Worm (Caenorhabditis elegans) whole organism, L1 larva: ENCODE measurements around the gene Y73B6BL.31.

ENCODE experiments used
- C04F5.9 ChIP-seq: sonication (generic microtip); optimal IDR thresholded peaks from 2 replicates; lab custom pipeline; 2016; ENCODE audit warnings: missing genetic modification characterization, missing compliant biosample characterization
- C16A3.4 ChIP-seq: fragments of 150-350 bp; optimal IDR thresholded peaks from 2 replicates; lab custom pipeline; 2014; ENCODE audit warnings: missing biosample characterization, missing genetic modification characterization
- aly-2 ChIP-seq: fragments of 150-350 bp; optimal IDR thresholded peaks from 2 replicates; lab custom pipeline; 2014; ENCODE audit warnings: missing biosample characterization, missing genetic modification characterization
- ceh-63 ChIP-seq: fragments of 200-800 bp; sonication (Bioruptor generic); optimal IDR thresholded peaks from 2 replicates; lab custom pipeline; 2018; ENCODE audit warnings: mild to moderate bottlenecking, missing genetic modification characterization, missing compliant biosample characterization
- ceh-88 ChIP-seq: fragments of 200-800 bp; sonication (Bioruptor generic); IDR thresholded peaks from 2 replicates; pipeline ENCODE4 v1.3.6; 2022; ENCODE audit warnings: missing genetic modification characterization, missing compliant biosample characterization
- ceh-90 ChIP-seq: sonication (generic microtip); optimal IDR thresholded peaks from 2 replicates; lab custom pipeline; 2016; ENCODE audit warnings: missing genetic modification characterization, missing compliant biosample characterization
- ces-1 ChIP-seq: fragments of 150-350 bp; optimal IDR thresholded peaks from 2 replicates; lab custom pipeline; 2014; ENCODE audit warnings: missing biosample characterization, missing genetic modification reagents, missing genetic modification characterization
- dsc-1 ChIP-seq: sonication (generic microtip); optimal IDR thresholded peaks from 2 replicates; lab custom pipeline; 2016; ENCODE audit warnings: mild to moderate bottlenecking, missing genetic modification characterization, missing compliant biosample characterization
- efl-1 ChIP-seq, 4 experiments: fragments of 150-350 bp; optimal IDR thresholded peaks in 3 of 4; peaks in 1 of 4; 1 replicate in 1 of 4; 2 replicates in 3 of 4; lab custom pipeline; 2014; ENCODE audit warnings: missing biosample characterization in 2 of 4, missing genetic modification characterization in 2 of 4, missing genetic modification reagents in 2 of 4
- efl-3 ChIP-seq: fragments of 200-800 bp; sonication (Bioruptor generic); optimal IDR thresholded peaks from 2 replicates; lab custom pipeline; 2018; ENCODE audit warnings: mild to moderate bottlenecking, missing genetic modification characterization, missing compliant biosample characterization
- egl-13 ChIP-seq: sonication (generic microtip); optimal IDR thresholded peaks from 2 replicates; lab custom pipeline; 2016; ENCODE audit warnings: missing genotype, missing genetic modification reagents, missing genetic modification characterization, missing compliant biosample characterization
- fkh-10 ChIP-seq: sonication (generic microtip); optimal IDR thresholded peaks from 2 replicates; lab custom pipeline; 2017; ENCODE audit warnings: missing biosample characterization, missing genetic modification reagents, missing genetic modification characterization
- hlh-17 ChIP-seq: fragments of 200-800 bp; sonication (Bioruptor generic); optimal IDR thresholded peaks from 2 replicates; lab custom pipeline; 2018; ENCODE audit warnings: missing genetic modification characterization, mild to moderate bottlenecking, missing compliant biosample characterization, moderate library complexity, borderline replicate concordance
- irx-1 ChIP-seq: sonication (generic microtip); optimal IDR thresholded peaks from 2 replicates; lab custom pipeline; 2016; ENCODE audit warnings: missing genetic modification characterization, missing compliant biosample characterization
- isw-1 ChIP-seq: fragments of 200-800 bp; sonication (Bioruptor generic); IDR thresholded peaks from 2 replicates; pipeline ENCODE4 v1.3.6; 2022; ENCODE audit warnings: missing genetic modification characterization, missing compliant biosample characterization
- jun-1 ChIP-seq: fragments of 150-350 bp; optimal IDR thresholded peaks from 2 replicates; lab custom pipeline; 2014; ENCODE audit warnings: missing biosample characterization, missing genetic modification reagents, missing genetic modification characterization
- lin-14 ChIP-seq: fragments of 200-800 bp; sonication (Bioruptor generic); optimal IDR thresholded peaks from 2 replicates; lab custom pipeline; 2018; ENCODE audit warnings: mild to moderate bottlenecking, missing genetic modification characterization, moderate library complexity, missing compliant biosample characterization
- mab-9 ChIP-seq: fragments of 200-800 bp; sonication (Bioruptor generic); IDR thresholded peaks from 2 replicates; pipeline ENCODE4 v1.3.6; 2022; ENCODE audit warnings: missing genetic modification reagents, missing genetic modification characterization, missing compliant biosample characterization
- mdl-1 ChIP-seq, 2 experiments: fragments of 150-350 bp; optimal IDR thresholded peaks; 2 replicates each; lab custom pipeline; 2014 to 2017; ENCODE audit warnings: missing biosample characterization in 2 of 2, missing genetic modification characterization in 2 of 2, inconsistent platforms in 1 of 2
- mef-2 ChIP-seq: fragments of 150-350 bp; optimal IDR thresholded peaks from 2 replicates; lab custom pipeline; 2014; ENCODE audit warnings: missing biosample characterization, missing genetic modification characterization
- nhr-12 ChIP-seq: sonication (generic microtip); optimal IDR thresholded peaks from 2 replicates; lab custom pipeline; 2017; ENCODE audit warnings: missing biosample characterization, missing genetic modification characterization
- nhr-19 ChIP-seq: fragments of 200-800 bp; sonication (Bioruptor generic); conservative IDR thresholded peaks from 2 replicates; pipeline ENCODE4 v1.3.6; 2022; ENCODE audit warnings: missing genetic modification characterization, missing compliant biosample characterization
- nhr-237 ChIP-seq: fragments of 150-350 bp; optimal IDR thresholded peaks from 2 replicates; lab custom pipeline; 2014; ENCODE audit warnings: missing biosample characterization, missing genetic modification characterization
- nhr-28 ChIP-seq: fragments of 150-350 bp; optimal IDR thresholded peaks from 2 replicates; lab custom pipeline; 2014; ENCODE audit warnings: missing biosample characterization, missing genetic modification characterization
- nhr-47 ChIP-seq: sonication (generic microtip); optimal IDR thresholded peaks from 2 replicates; lab custom pipeline; 2016; ENCODE audit warnings: mild to moderate bottlenecking, missing genetic modification characterization, moderate library complexity, missing compliant biosample characterization
- nhr-71 ChIP-seq: sonication (generic microtip); optimal IDR thresholded peaks from 2 replicates; lab custom pipeline; 2016; ENCODE audit warnings: mild to moderate bottlenecking, missing genetic modification characterization, moderate library complexity, missing compliant biosample characterization
- nhr-76 ChIP-seq: sonication (generic microtip); optimal IDR thresholded peaks from 2 replicates; lab custom pipeline; 2017; ENCODE audit warnings: missing biosample characterization, missing genetic modification characterization
- nhr-77 ChIP-seq: fragments of 150-350 bp; optimal IDR thresholded peaks from 2 replicates; lab custom pipeline; 2014; ENCODE audit warnings: missing biosample characterization, missing genetic modification characterization
- nhr-84 ChIP-seq: sonication (generic microtip); optimal IDR thresholded peaks from 2 replicates; lab custom pipeline; 2017; ENCODE audit warnings: missing biosample characterization, missing genetic modification characterization
- nhr-85 ChIP-seq: sonication (generic microtip); peaks from one replicate; lab custom pipeline; 2016; ENCODE audit warnings: missing genetic modification characterization, inconsistent platforms, missing compliant biosample characterization
- nhr-90 ChIP-seq: sonication (generic microtip); optimal IDR thresholded peaks from 2 replicates; lab custom pipeline; 2016; ENCODE audit warnings: mild to moderate bottlenecking, missing genetic modification characterization, missing compliant biosample characterization; ENCODE audit not compliant: poor library complexity
- pag-3 ChIP-seq: sonication (generic microtip); optimal IDR thresholded peaks from 2 replicates; lab custom pipeline; 2017; ENCODE audit warnings: missing genetic modification characterization, mild to moderate bottlenecking, missing compliant biosample characterization, antibody characterized with exemption, borderline replicate concordance; ENCODE audit not compliant: insufficient read depth
- rnt-1 ChIP-seq: sonication (generic microtip); optimal IDR thresholded peaks from 2 replicates; lab custom pipeline; 2016; ENCODE audit warnings: mild to moderate bottlenecking, missing genetic modification characterization, moderate library complexity, missing compliant biosample characterization
- skn-1 ChIP-seq: fragments of 150-350 bp; optimal IDR thresholded peaks from 2 replicates; lab custom pipeline; 2014; ENCODE audit warnings: missing biosample characterization, missing genetic modification characterization
- sox-4 ChIP-seq: sonication (generic microtip); optimal IDR thresholded peaks from 2 replicates; lab custom pipeline; 2016; ENCODE audit warnings: missing genetic modification characterization, missing compliant biosample characterization
- sptf-1 ChIP-seq: fragments of 150-350 bp; optimal IDR thresholded peaks from 2 replicates; lab custom pipeline; 2014; ENCODE audit warnings: missing biosample characterization, missing genetic modification characterization
- sup-37 ChIP-seq: fragments of 200-800 bp; sonication (Bioruptor generic); optimal IDR thresholded peaks from 2 replicates; lab custom pipeline; 2018; ENCODE audit warnings: mild to moderate bottlenecking, missing genetic modification characterization, missing compliant biosample characterization
- unc-30 ChIP-seq: sonication (generic microtip); optimal IDR thresholded peaks from 2 replicates; lab custom pipeline; 2017; ENCODE audit warnings: missing biosample characterization, missing genetic modification characterization
- unc-62 ChIP-seq: fragments of 150-350 bp; optimal IDR thresholded peaks from 2 replicates; lab custom pipeline; 2014; ENCODE audit warnings: missing biosample characterization, missing genetic modification reagents, missing genetic modification characterization
- unc-86 ChIP-seq: sonication (generic microtip); optimal IDR thresholded peaks from 2 replicates; lab custom pipeline; 2016; ENCODE audit warnings: missing genetic modification characterization, missing compliant biosample characterization
- unc-98 ChIP-seq: fragments of 200-800 bp; sonication (Bioruptor generic); IDR thresholded peaks from 2 replicates; pipeline ENCODE4 v1.3.6; 2022; ENCODE audit warnings: missing genetic modification characterization, missing compliant biosample characterization
- vab-15 ChIP-seq: sonication (generic microtip); optimal IDR thresholded peaks from 2 replicates; lab custom pipeline; 2017; ENCODE audit warnings: missing genotype, mild to moderate bottlenecking, missing genetic modification characterization, missing compliant biosample characterization
- xbp-1 ChIP-seq: sonication (generic microtip); optimal IDR thresholded peaks from 2 replicates; lab custom pipeline; 2016; ENCODE audit warnings: missing genetic modification characterization, missing compliant biosample characterization
- zag-1 ChIP-seq: fragments of 150-350 bp; optimal IDR thresholded peaks from 2 replicates; lab custom pipeline; 2014; ENCODE audit warnings: missing biosample characterization, missing genetic modification characterization

Y73B6BL.31 gene

DNA sequence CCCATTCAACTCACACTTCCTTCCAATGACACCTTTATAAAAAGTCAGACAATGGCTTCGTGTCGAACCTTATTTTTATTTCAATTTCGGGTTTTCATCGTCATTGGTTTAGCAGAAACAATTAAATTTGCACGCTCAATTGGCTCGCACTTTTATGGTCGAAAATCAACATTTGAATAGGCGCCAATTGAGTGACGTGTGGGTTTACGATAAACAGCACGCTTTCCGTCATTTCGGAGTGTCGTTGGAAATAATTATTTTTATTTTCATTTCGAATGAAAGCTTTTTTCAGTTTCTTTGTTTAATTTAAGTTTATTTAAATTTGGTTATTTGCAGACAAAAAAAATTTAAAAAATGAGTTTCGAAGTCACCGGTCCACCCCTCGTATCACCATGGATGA lies 26.6 kb upstream of the Y73B6BL.31 start, which contains the start of gene exos-2 (continued):
- TF ChIP-seq mdl-1 (tag; optimal IDR thresholded peaks at IDR 0.05; lab: Kevin White, UChicago) (peak in 1 of 2 experiments; percentile 13), irx-1 (tag; lab: Kevin White, UChicago) (peak; percentile 41), fkh-10 (GFP tag; lab: Kevin White, UChicago) (no peak), nhr-90 (tag; lab: Kevin White, UChicago) (peak; percentile 49), nhr-76 (tag; lab: Kevin White, UChicago) (no peak), nhr-19 (GFP tag; lab: Robert Waterston, UW) (peak; percentile 50; the same call in 1 of the 2 replicates), vab-15 (tag; lab: Kevin White, UChicago) (no peak), skn-1 (peak; percentile 36), efl-3 (no peak), nhr-28 (no peak), dsc-1 (tag; lab: Kevin White, UChicago) (peak; percentile 47), unc-30 (tag; lab: Kevin White, UChicago) (no peak), ceh-88 (peak; percentile 32; the same call in 1 of the 2 replicates), nhr-85 (peak; percentile 76), nhr-237 (tag; lab: Kevin White, UChicago) (no peak), nhr-12 (tag; lab: Kevin White, UChicago) (no peak)
- TF ChIP-seq, all 84 proteins: peak for 38

ce11 chrIV:6416553-6416952 lies 25.1 kb upstream of the Y73B6BL.31 start, which contains the start of gene Y73B6BL.22:
Gene Y73B6BL.22, minus strand, starts transcription at chrIV:6416653.
- no peak for TF ChIP-seq xbp-1 (tag; lab: Kevin White, UChicago)
- no peak for TF ChIP-seq rnt-1 (tag; lab: Kevin White, UChicago)
- TF ChIP-seq hlh-17 (GFP tag; lab: Kevin White, UChicago), result no peak
- no peak for TF ChIP-seq pag-3
- TF ChIP-seq nhr-85, result no peak
- no peak for TF ChIP-seq jun-1
- TF ChIP-seq nhr-77 (tag; lab: Kevin White, UChicago), result no peak
- TF ChIP-seq lin-14 (GFP tag; lab: Kevin White, UChicago), result no peak
- TF ChIP-seq aly-2 (tag; lab: Kevin White, UChicago), result no peak
- no peak for TF ChIP-seq nhr-237 (tag; lab: Kevin White, UChicago)
- TF ChIP-seq unc-98 (GFP tag; lab: Robert Waterston, UW), result no peak
- no peak for TF ChIP-seq sox-4 (tag; lab: Kevin White, UChicago)
- no peak for TF ChIP-seq unc-86
- no peak for TF ChIP-seq ceh-63 (GFP tag; lab: Kevin White, UChicago)
- no peak for TF ChIP-seq sup-37 (GFP tag; lab: Kevin White, UChicago)
- no peak for TF ChIP-seq nhr-71 (tag; lab: Kevin White, UChicago)
- no peak for TF ChIP-seq egl-13 (tag; lab: Kevin White, UChicago)
- no peak for TF ChIP-seq ceh-90 (tag; lab: Kevin White, UChicago)
- no peak for TF ChIP-seq mdl-1 (tag; optimal IDR thresholded peaks at IDR 0.05; lab: Kevin White, UChicago)
- TF ChIP-seq nhr-84 (tag; lab: Kevin White, UChicago), result no peak

- TF ChIP-seq C04F5.9 (tag; lab: Kevin White, UChicago) (no peak), ces-1 (no peak), isw-1 (GFP tag; lab: Robert Waterston, UW) (no peak), zag-1 (tag; lab: Kevin White, UChicago) (no peak), unc-62 (no peak), mab-9 (GFP tag; lab: Robert Waterston, UW) (no peak), vab-15 (tag; lab: Kevin White, UChicago) (no peak), C16A3.4 (tag; lab: Kevin White, UChicago) (no peak), efl-1 (optimal IDR thresholded peaks at IDR 0.05; lab: Kevin White, UChicago) (no peak), efl-1 (GFP tag; optimal IDR thresholded peaks at IDR 0.05 in 1 of 2; lab: Kevin White, UChicago) (no peak), skn-1 (no peak), sptf-1 (tag; lab: Kevin White, UChicago) (no peak), mef-2 (no peak), nhr-28 (no peak), unc-86 (no peak), ceh-63 (GFP tag; lab: Kevin White, UChicago) (no peak), nhr-47 (tag; lab: Kevin White, UChicago) (no peak)
Measured at ce11 chrIV:6417612-6418011, 24.1 kb upstream of the Y73B6BL.31 start.
